Worm (Caenorhabditis elegans) whole organism, late embryonic: ENCODE data around the gene T11B7.2.

Experiments used
- C08G9.2 ChIP-seq: sonication (generic microtip); optimal IDR thresholded peaks from 2 replicates; lab custom pipeline; 2016; ENCODE audit warnings: mild to moderate bottlenecking, missing genetic modification characterization, moderate library complexity, missing compliant biosample characterization
- F13H6.1 ChIP-seq: sonication (generic microtip); optimal IDR thresholded peaks from 2 replicates; lab custom pipeline; 2016; ENCODE audit warnings: missing genetic modification characterization, missing compliant biosample characterization
- K09A11.1 ChIP-seq: sonication (generic microtip); optimal IDR thresholded peaks from 2 replicates; lab custom pipeline; 2017; ENCODE audit warnings: antibody characterized with exemption, mild to moderate bottlenecking, missing genetic modification characterization, missing compliant biosample characterization; ENCODE audit not compliant: insufficient read depth
- T23F11.4 ChIP-seq: fragments of 200-800 bp; sonication (Bioruptor generic); optimal IDR thresholded peaks from 2 replicates; lab custom pipeline; 2018; ENCODE audit warnings: mild to moderate bottlenecking, missing genetic modification characterization, missing compliant biosample characterization
- Y22D7AL.16 ChIP-seq: sonication (generic microtip); optimal IDR thresholded peaks from 2 replicates; lab custom pipeline; 2016; ENCODE audit warnings: missing genetic modification characterization, missing compliant biosample characterization
- ama-1 ChIP-seq: fragments of 150-350 bp; optimal IDR thresholded peaks from 2 replicates; lab custom pipeline; 2014
- ceh-14 ChIP-seq: sonication (generic microtip); optimal IDR thresholded peaks from 2 replicates; lab custom pipeline; 2016; ENCODE audit warnings: missing genotype, missing genetic modification characterization, missing compliant biosample characterization
- ceh-30 ChIP-seq: fragments of 150-350 bp; optimal IDR thresholded peaks from 2 replicates; lab custom pipeline; 2014; ENCODE audit warnings: missing biosample characterization, missing genetic modification characterization
- ceh-31 ChIP-seq: sonication (generic microtip); optimal IDR thresholded peaks from 2 replicates; lab custom pipeline; 2016; ENCODE audit warnings: missing genetic modification characterization, missing compliant biosample characterization
- ceh-34 ChIP-seq: sonication (generic microtip); optimal IDR thresholded peaks from 2 replicates; lab custom pipeline; 2016; ENCODE audit warnings: mild to moderate bottlenecking, missing genetic modification characterization, missing compliant biosample characterization
- ceh-6 ChIP-seq: fragments of 200-800 bp; sonication (Bioruptor generic); optimal IDR thresholded peaks from 2 replicates; lab custom pipeline; 2018; ENCODE audit warnings: mild to moderate bottlenecking, missing genetic modification characterization, missing compliant biosample characterization
- dmd-4 ChIP-seq: sonication (generic microtip); optimal IDR thresholded peaks from 2 replicates; lab custom pipeline; 2016; ENCODE audit warnings: borderline replicate concordance, missing genetic modification characterization, missing compliant biosample characterization
- elt-2 ChIP-seq: sonication (generic microtip); optimal IDR thresholded peaks from 2 replicates; lab custom pipeline; 2016; ENCODE audit warnings: missing genetic modification reagents, missing genetic modification characterization, missing compliant biosample characterization
- elt-4 ChIP-seq: sonication (generic microtip); optimal IDR thresholded peaks from 2 replicates; lab custom pipeline; 2016; ENCODE audit warnings: missing genetic modification characterization, missing compliant biosample characterization
- fkh-10 ChIP-seq: fragments of 150-350 bp; optimal IDR thresholded peaks from 2 replicates; lab custom pipeline; 2014; ENCODE audit warnings: missing biosample characterization, missing genetic modification reagents, missing genetic modification characterization
- fkh-6 ChIP-seq: sonication (generic microtip); optimal IDR thresholded peaks from 2 replicates; lab custom pipeline; 2016; ENCODE audit warnings: missing genetic modification characterization, missing compliant biosample characterization
- hlh-13 ChIP-seq: fragments of 200-800 bp; sonication (Bioruptor generic); optimal IDR thresholded peaks from 2 replicates; lab custom pipeline; 2018; ENCODE audit warnings: mild to moderate bottlenecking, missing genetic modification characterization, missing compliant biosample characterization
- hlh-30 ChIP-seq: sonication (generic microtip); optimal IDR thresholded peaks from 2 replicates; lab custom pipeline; 2017; ENCODE audit warnings: antibody characterized with exemption, missing genetic modification characterization, missing compliant biosample characterization; ENCODE audit not compliant: insufficient read depth
- hlh-8 ChIP-seq: sonication (generic microtip); optimal IDR thresholded peaks from 2 replicates; lab custom pipeline; 2016; ENCODE audit warnings: missing genotype, missing genetic modification characterization, missing compliant biosample characterization
- lim-6 ChIP-seq: sonication (generic microtip); optimal IDR thresholded peaks from 2 replicates; lab custom pipeline; 2016; ENCODE audit warnings: missing genetic modification characterization, missing compliant biosample characterization
- madf-2 ChIP-seq: sonication (generic microtip); optimal IDR thresholded peaks from 2 replicates; lab custom pipeline; 2017; ENCODE audit warnings: missing genetic modification characterization, missing compliant biosample characterization
- nfya-1 ChIP-seq: sonication (generic microtip); optimal IDR thresholded peaks from 2 replicates; lab custom pipeline; 2017; ENCODE audit warnings: missing genetic modification characterization, mild to moderate bottlenecking, missing compliant biosample characterization, antibody characterized with exemption, moderate library complexity
- npax-4 ChIP-seq: sonication (generic microtip); optimal IDR thresholded peaks from 2 replicates; lab custom pipeline; 2016; ENCODE audit warnings: missing genetic modification characterization, missing compliant biosample characterization
- odd-2 ChIP-seq: sonication (generic microtip); optimal IDR thresholded peaks from 2 replicates; lab custom pipeline; 2017; ENCODE audit warnings: antibody characterized with exemption, mild to moderate bottlenecking, missing genetic modification characterization, missing compliant biosample characterization
- pag-3 ChIP-seq: sonication (generic microtip); optimal IDR thresholded peaks from 2 replicates; lab custom pipeline; 2016; ENCODE audit warnings: missing compliant biosample characterization, missing genetic modification characterization, borderline replicate concordance
- pat-9 ChIP-seq: fragments of 200-800 bp; sonication (Bioruptor generic); optimal IDR thresholded peaks from 2 replicates; lab custom pipeline; 2018; ENCODE audit warnings: mild to moderate bottlenecking, missing genetic modification characterization, moderate library complexity, missing compliant biosample characterization
- pax-1 ChIP-seq: fragments of 150-350 bp; optimal IDR thresholded peaks from 2 replicates; lab custom pipeline; 2014; ENCODE audit warnings: missing biosample characterization, missing genetic modification characterization
- sox-4 ChIP-seq: sonication (generic microtip); optimal IDR thresholded peaks from 2 replicates; lab custom pipeline; 2017; ENCODE audit warnings: mild to moderate bottlenecking, missing genetic modification characterization, inconsistent platforms, missing compliant biosample characterization
- syd-9 ChIP-seq: sonication (generic microtip); optimal IDR thresholded peaks from 2 replicates; lab custom pipeline; 2016; ENCODE audit warnings: mild to moderate bottlenecking, missing genetic modification characterization, moderate library complexity, missing compliant biosample characterization
- unc-3 ChIP-seq, 2 experiments: fragments of 200-800 bp in 1 of 2; sonication (Bioruptor generic) in 1 of 2; sonication (generic microtip) in 1 of 2; conservative IDR thresholded peaks in 1 of 2; optimal IDR thresholded peaks in 1 of 2; 2 replicates each; pipeline versions ENCODE4 v1.3.6 to Lab custom; 2016 to 2022; ENCODE audit warnings: missing compliant biosample characterization in 2 of 2, missing genetic modification characterization in 2 of 2, missing genetic modification reagents in 1 of 2
- unc-42 ChIP-seq: sonication (generic microtip); optimal IDR thresholded peaks from 2 replicates; lab custom pipeline; 2016; ENCODE audit warnings: missing genotype, missing genetic modification characterization, missing compliant biosample characterization
- unc-55 ChIP-seq: sonication (generic microtip); optimal IDR thresholded peaks from 2 replicates; lab custom pipeline; 2017; ENCODE audit warnings: missing biosample characterization, missing genetic modification reagents, missing genetic modification characterization
- unc-86 ChIP-seq: sonication (generic microtip); optimal IDR thresholded peaks from 2 replicates; lab custom pipeline; 2016; ENCODE audit warnings: missing genetic modification characterization, missing compliant biosample characterization

T11B7.2 gene

DNA sequence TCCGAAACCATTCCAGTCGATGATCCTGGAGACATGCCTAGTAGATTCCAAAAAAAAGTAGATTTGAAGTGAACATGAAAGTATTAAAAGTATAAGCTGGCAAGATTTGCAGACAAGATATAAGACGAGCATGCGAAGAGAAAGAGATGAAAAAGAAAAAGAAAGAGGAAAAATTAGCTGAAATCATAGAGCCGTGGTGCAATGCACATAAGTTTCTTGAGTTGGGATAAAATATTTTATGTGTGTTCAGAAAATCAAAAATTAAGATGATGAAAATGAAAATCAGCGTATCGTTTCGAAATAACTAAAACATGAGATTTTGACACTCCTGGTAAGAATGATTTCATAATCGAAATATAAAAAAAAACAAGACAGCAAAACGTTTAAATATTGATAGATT is at the start of gene T11B7.2:
Gene T11B7.2, minus strand, starts transcription at position 101 of the 400 bp plus-strand sequence.
- TF ChIP-seq madf-2 (tag; lab: Kevin White, UChicago) (no peak), hlh-8 (tag; lab: Kevin White, UChicago) (no peak), Y22D7AL.16 (tag; lab: Kevin White, UChicago) (no peak), ceh-14 (tag; lab: Kevin White, UChicago) (no peak), T23F11.4 (no peak), lim-6 (tag; lab: Kevin White, UChicago) (no peak), syd-9 (tag; lab: Kevin White, UChicago) (no peak), fkh-6 (tag; lab: Kevin White, UChicago) (no peak), ama-1 (lab: Kevin White, UChicago) (no peak), unc-55 (no peak), hlh-13 (GFP tag; lab: Kevin White, UChicago) (no peak), hlh-30 (tag; lab: Kevin White, UChicago) (no peak), ceh-6 (GFP tag; lab: Kevin White, UChicago) (no peak)

- TF ChIP-seq nfya-1 (peak; percentile 0), ceh-31 (peak; percentile 40), unc-55 (peak; percentile 62), ceh-6 (GFP tag; lab: Kevin White, UChicago) (no peak), elt-2 (tag; lab: Kevin White, UChicago) (no peak), K09A11.1 (tag; lab: Kevin White, UChicago) (no peak), dmd-4 (tag; lab: Kevin White, UChicago) (no peak), hlh-30 (tag; lab: Kevin White, UChicago) (peak; percentile 55), pax-1 (tag; lab: Kevin White, UChicago) (peak; percentile 46), ceh-34 (no peak)
Measured at ce11 chrIV:8893746-8894145, 49.4 kb upstream of the T11B7.2 start, which contains the start of gene rad-54.L2. Gene rad-54.L2, plus strand, starts transcription at chrIV:8894077.

DNA sequence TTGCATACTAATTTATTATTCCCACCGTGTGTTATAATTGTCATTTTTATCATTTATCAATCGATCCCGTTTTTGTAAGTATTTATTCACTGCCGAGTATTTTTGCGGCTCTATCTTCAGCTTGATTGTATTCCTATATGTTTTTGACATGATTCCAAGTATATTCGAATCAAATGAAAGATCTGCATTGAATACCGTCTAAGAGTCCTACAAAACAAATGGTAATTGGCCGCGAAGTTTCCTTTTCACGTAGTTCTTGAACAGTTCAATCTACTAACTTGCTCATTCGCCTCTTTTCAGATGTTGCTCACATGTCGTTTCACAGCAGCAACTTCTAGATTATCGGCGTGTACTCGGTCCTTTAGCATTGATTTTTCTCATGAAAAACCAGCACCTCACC is 48.2 kb upstream of the T11B7.2 start, which contains the start of gene C27B7.2:
Gene C27B7.2, plus strand, starts transcription at position 301 of the 400 bp plus-strand sequence.
- TF ChIP-seq odd-2 (tag; lab: Kevin White, UChicago) (no peak), F13H6.1 (no peak), Y22D7AL.16 (tag; lab: Kevin White, UChicago) (no peak), fkh-10 (no peak), C08G9.2 (no peak), unc-86 (tag; lab: Kevin White, UChicago) (no peak), unc-3 (GFP tag; conservative IDR thresholded peaks at IDR 0.05; lab: Robert Waterston, UW) (no peak), unc-3 (tag; optimal IDR thresholded peaks at IDR 0.05; lab: Kevin White, UChicago) (no peak), ama-1 (lab: Kevin White, UChicago) (no peak), npax-4 (no peak), dmd-4 (tag; lab: Kevin White, UChicago) (no peak), sox-4 (no peak), hlh-13 (GFP tag; lab: Kevin White, UChicago) (no peak), unc-42 (tag; lab: Kevin White, UChicago) (no peak), elt-4 (no peak), T23F11.4 (no peak), pat-9 (tag; lab: Kevin White, UChicago) (no peak), pag-3 (tag; lab: Kevin White, UChicago) (no peak), hlh-8 (tag; lab: Kevin White, UChicago) (no peak), unc-55 (no peak)

- no peak for TF ChIP-seq fkh-6 (tag; lab: Kevin White, UChicago)
- TF ChIP-seq dmd-4 (tag; lab: Kevin White, UChicago): no peak
- peak; percentile 13 for TF ChIP-seq ceh-30 (tag; lab: Kevin White, UChicago)
- TF ChIP-seq ceh-31: peak; percentile 16
- TF ChIP-seq ceh-14 (tag; lab: Kevin White, UChicago): peak; percentile 17
- peak; percentile 36 for TF ChIP-seq unc-86 (tag; lab: Kevin White, UChicago)
- peak; percentile 85 for TF ChIP-seq unc-42 (tag; lab: Kevin White, UChicago)
- peak; percentile 8 for TF ChIP-seq fkh-10
- peak; percentile 21 for TF ChIP-seq hlh-30 (tag; lab: Kevin White, UChicago)
- TF ChIP-seq, all 69 proteins: peak for 7
Measured at ce11 chrIV:8891131-8891530, 46.8 kb upstream of the T11B7.2 start, which contains the start of gene spr-2. Gene spr-2, plus strand, starts transcription at chrIV:8891462.
